Worm (Caenorhabditis elegans) whole organism, young adult: ENCODE data around the gene C24F3.2.

ENCODE experiments used
- B0336.3 ChIP-seq: fragments of 200-800 bp; sonication (Bioruptor generic); IDR thresholded peaks from 2 replicates; pipeline ENCODE4 v1.3.6; 2022; ENCODE audit warnings: missing genetic modification characterization, missing compliant biosample characterization
- F57C9.4 ChIP-seq: sonication (generic microtip); optimal IDR thresholded peaks from 2 replicates; lab custom pipeline; 2017; ENCODE audit warnings: mild to moderate bottlenecking, missing genetic modification characterization, missing compliant biosample characterization
- egrh-3 ChIP-seq: fragments of 200-800 bp; sonication (Bioruptor generic); IDR thresholded peaks from 2 replicates; pipeline ENCODE4 v1.3.6; 2022; ENCODE audit warnings: missing genetic modification reagents, missing genetic modification characterization, missing compliant biosample characterization
- hmg-20 ChIP-seq: fragments of 200-800 bp; sonication (Bioruptor generic); IDR thresholded peaks from 2 replicates; pipeline ENCODE4 v1.3.6; 2022; ENCODE audit warnings: missing genetic modification reagents, missing genetic modification characterization, missing compliant biosample characterization
- hrde-1 ChIP-seq: sonication (generic microtip); optimal IDR thresholded peaks from 2 replicates; lab custom pipeline; 2016; ENCODE audit warnings: missing genetic modification characterization, mild to moderate bottlenecking, missing compliant biosample characterization, moderate library complexity, missing genotype, missing genetic modification reagents, borderline replicate concordance
- let-526 ChIP-seq: fragments of 200-800 bp; sonication (Bioruptor generic); IDR thresholded peaks from 2 replicates; pipeline ENCODE4 v1.3.6; 2022; ENCODE audit warnings: missing genetic modification reagents, missing genetic modification characterization, missing compliant biosample characterization
- lin-35 ChIP-seq, 3 experiments: fragments of 150-350 bp in 2 of 3; sonication (generic microtip) in 1 of 3; optimal IDR thresholded peaks; 2 replicates each; lab custom pipeline; 2014 to 2018; ENCODE audit warnings: missing biosample characterization in 3 of 3, missing genetic modification characterization in 3 of 3, missing genetic modification reagents in 3 of 3
- somi-1 ChIP-seq: fragments of 200-800 bp; sonication (Bioruptor generic); optimal IDR thresholded peaks from 2 replicates; lab custom pipeline; 2018; ENCODE audit warnings: mild to moderate bottlenecking, missing genetic modification characterization, missing compliant biosample characterization
- sptf-2 ChIP-seq: fragments of 200-800 bp; sonication (Bioruptor generic); optimal IDR thresholded peaks from 2 replicates; lab custom pipeline; 2018; ENCODE audit warnings: mild to moderate bottlenecking, missing genetic modification characterization, missing compliant biosample characterization
- unc-62 ChIP-seq: fragments of 150-350 bp; optimal IDR thresholded peaks from 2 replicates; lab custom pipeline; 2014; ENCODE audit warnings: missing biosample characterization, missing genetic modification reagents, missing genetic modification characterization

- no peak for TF ChIP-seq hrde-1 (tag; lab: Kevin White, UChicago)
- TF ChIP-seq sptf-2 = no peak
- TF ChIP-seq B0336.3 (GFP tag; lab: Robert Waterston, UW) = no peak
- no peak for TF ChIP-seq hmg-20 (GFP tag; lab: Robert Waterston, UW)
- TF ChIP-seq egrh-3 (GFP tag; lab: Robert Waterston, UW) = no peak
- TF ChIP-seq lin-35 (GFP tag; optimal IDR thresholded peaks at IDR 0.05; lab: Kevin White, UChicago) = no peak
- TF ChIP-seq somi-1 = no peak
- no peak for TF ChIP-seq F57C9.4 (tag; lab: Kevin White, UChicago)
- TF ChIP-seq unc-62 = no peak
- no peak for TF ChIP-seq let-526 (GFP tag; lab: Robert Waterston, UW)
Measured at ce11 chrIV:10221187-10221586, 1.2 kb upstream of the C24F3.2 start, which contains the start of gene tram-1.
